Fruit fly (Drosophila melanogaster) whole organism, prepupa: Measurements from ENCODE around the gene Takl2.
A peak's percentile ranks its signal among the peaks of the same experiment; 100 is the strongest.

ENCODE experiments used
- Blimp-1 ChIP-seq: fragments of 200-800 bp; sonication (Bioruptor generic); optimal IDR thresholded peaks from 3 replicates; lab custom pipeline; 2017; ENCODE audit warnings: missing biosample characterization, missing genetic modification characterization, mild to moderate bottlenecking, moderate library complexity, missing genetic modification reagents
- CG10631 ChIP-seq: fragments of 200-800 bp; sonication (Bioruptor generic); optimal IDR thresholded peaks from 2 replicates; lab custom pipeline; 2016; ENCODE audit warnings: missing biosample characterization, missing genetic modification characterization
- CG10669 ChIP-seq: fragments of 200-800 bp; sonication (Bioruptor generic); optimal IDR thresholded peaks from 3 replicates; lab custom pipeline; 2018; ENCODE audit warnings: missing biosample characterization, mild to moderate bottlenecking, missing genetic modification characterization, moderate library complexity
- CG11294 ChIP-seq: fragments of 200-800 bp; sonication (Bioruptor generic); IDR thresholded peaks from 2 replicates; pipeline ENCODE4 v1.3.6; 2022; ENCODE audit warnings: missing biosample characterization, missing genetic modification characterization
- CG11762 ChIP-seq: fragments of 200-800 bp; sonication (Bioruptor generic); optimal IDR thresholded peaks from 3 replicates; lab custom pipeline; 2016; ENCODE audit warnings: missing biosample characterization, missing genetic modification characterization; ENCODE audit not compliant: insufficient read depth
- CG11902 ChIP-seq: fragments of 200-800 bp; sonication (Bioruptor generic); optimal IDR thresholded peaks from 3 replicates; lab custom pipeline; 2016; ENCODE audit warnings: missing biosample characterization, missing genetic modification characterization
- CG15336 ChIP-seq: fragments of 200-800 bp; sonication (Bioruptor generic); IDR thresholded peaks from 2 replicates; pipeline ENCODE4 v1.3.6; 2022; ENCODE audit warnings: missing biosample characterization, missing genetic modification characterization
- CG1621 ChIP-seq: fragments of 200-800 bp; sonication (Bioruptor generic); optimal IDR thresholded peaks from 3 replicates; lab custom pipeline; 2018; ENCODE audit warnings: missing biosample characterization, mild to moderate bottlenecking, missing genetic modification characterization
- CG3032 ChIP-seq: fragments of 200-800 bp; optimal IDR thresholded peaks from 2 replicates; lab custom pipeline; 2019; ENCODE audit warnings: missing biosample characterization, mild to moderate bottlenecking, missing genetic modification characterization, moderate library complexity
- CG31627 ChIP-seq: fragments of 200-800 bp; sonication (Bioruptor generic); optimal IDR thresholded peaks from 3 replicates; lab custom pipeline; 2016; ENCODE audit warnings: missing biosample characterization, missing genetic modification characterization
- CG32006 ChIP-seq: fragments of 200-800 bp; sonication (Bioruptor generic); optimal IDR thresholded peaks from 3 replicates; lab custom pipeline; 2017; ENCODE audit warnings: missing biosample characterization, mild to moderate bottlenecking, missing genetic modification characterization
- CG34406 ChIP-seq: fragments of 200-800 bp; sonication (Bioruptor generic); optimal IDR thresholded peaks from 3 replicates; lab custom pipeline; 2016; ENCODE audit warnings: missing biosample characterization, missing genetic modification characterization
- CG6163 ChIP-seq: fragments of 200-800 bp; sonication (Bioruptor generic); IDR thresholded peaks from 3 replicates; pipeline ENCODE4 v1.3.6; 2022; ENCODE audit warnings: missing biosample characterization, missing genetic modification characterization
- CG6276 ChIP-seq: fragments of 200-800 bp; sonication (Bioruptor generic); optimal IDR thresholded peaks from 2 replicates; lab custom pipeline; 2017; ENCODE audit warnings: missing biosample characterization, mild to moderate bottlenecking, missing genetic modification characterization
- CG6792 ChIP-seq: fragments of 200-800 bp; sonication (Bioruptor generic); optimal IDR thresholded peaks from 3 replicates; lab custom pipeline; 2016; ENCODE audit warnings: missing biosample characterization, missing genetic modification characterization
- CG6808 ChIP-seq: fragments of 200-800 bp; sonication (Bioruptor generic); optimal IDR thresholded peaks from 3 replicates; lab custom pipeline; 2017; ENCODE audit warnings: missing biosample characterization, missing genetic modification characterization, mild to moderate bottlenecking, moderate library complexity, missing genetic modification reagents
- CG6854 ChIP-seq: fragments of 200-800 bp; sonication (Bioruptor generic); optimal IDR thresholded peaks from 2 replicates; lab custom pipeline; 2017; ENCODE audit warnings: missing biosample characterization, mild to moderate bottlenecking, missing genetic modification characterization
- CG8119 ChIP-seq: fragments of 200-800 bp; sonication (Bioruptor generic); IDR thresholded peaks from 3 replicates; pipeline ENCODE4 v1.3.6; 2022; ENCODE audit warnings: missing biosample characterization, missing genetic modification characterization
- CG8319 ChIP-seq: fragments of 200-800 bp; sonication (Bioruptor generic); optimal IDR thresholded peaks from 3 replicates; lab custom pipeline; 2016; ENCODE audit warnings: missing biosample characterization, missing genetic modification characterization
- CG8632 ChIP-seq: fragments of 200-800 bp; sonication (Bioruptor generic); optimal IDR thresholded peaks from 3 replicates; lab custom pipeline; 2016; ENCODE audit warnings: missing biosample characterization, missing genetic modification characterization
- CG9139 ChIP-seq: fragments of 200-800 bp; sonication (Bioruptor generic); optimal IDR thresholded peaks from 3 replicates; lab custom pipeline; 2017; ENCODE audit warnings: missing biosample characterization, mild to moderate bottlenecking, missing genetic modification characterization
- Eip75B ChIP-seq: fragments of 200-800 bp; sonication (Bioruptor generic); optimal IDR thresholded peaks from 3 replicates; lab custom pipeline; 2016; ENCODE audit warnings: missing biosample characterization, missing genetic modification characterization
- Eip78C ChIP-seq: fragments of 200-800 bp; sonication (Bioruptor generic); peaks from one replicate; lab custom pipeline; 2016; ENCODE audit warnings: missing biosample characterization, missing genetic modification characterization
- Eip93F ChIP-seq: fragments of 200-800 bp; sonication (Bioruptor generic); optimal IDR thresholded peaks from 2 replicates; lab custom pipeline; 2016; ENCODE audit warnings: missing biosample characterization, mild to moderate bottlenecking, missing genetic modification characterization
- Ets21C ChIP-seq: fragments of 200-800 bp; sonication (Bioruptor generic); optimal IDR thresholded peaks from 3 replicates; lab custom pipeline; 2016; ENCODE audit warnings: missing biosample characterization, missing genetic modification characterization
- Gug ChIP-seq: fragments of 200-800 bp; sonication (Bioruptor generic); IDR thresholded peaks from 2 replicates; pipeline ENCODE4 v1.3.6; 2022; ENCODE audit warnings: missing biosample characterization, missing genetic modification characterization
- Hr38 ChIP-seq: sonication (Bioruptor generic); optimal IDR thresholded peaks from 2 replicates; lab custom pipeline; 2016; ENCODE audit warnings: missing biosample characterization, missing genetic modification characterization
- Hr39 ChIP-seq: fragments of 200-800 bp; sonication (Bioruptor generic); optimal IDR thresholded peaks from 2 replicates; lab custom pipeline; 2016; ENCODE audit warnings: missing biosample characterization, missing genetic modification characterization
- Hr4 ChIP-seq: fragments of 200-800 bp; sonication (Bioruptor generic); optimal IDR thresholded peaks from 3 replicates; lab custom pipeline; 2016; ENCODE audit warnings: missing biosample characterization, missing genetic modification characterization
- Lpt ChIP-seq: fragments of 200-800 bp; sonication (Bioruptor generic); optimal IDR thresholded peaks from 3 replicates; lab custom pipeline; 2016; ENCODE audit warnings: missing biosample characterization, missing genetic modification characterization
- Met ChIP-seq: fragments of 200-800 bp; sonication (Bioruptor generic); optimal IDR thresholded peaks from 3 replicates; lab custom pipeline; 2016; ENCODE audit warnings: missing biosample characterization, missing genetic modification characterization
- OdsH ChIP-seq: fragments of 200-800 bp; sonication (Bioruptor generic); optimal IDR thresholded peaks from 3 replicates; lab custom pipeline; 2016; ENCODE audit warnings: missing biosample characterization, missing genetic modification characterization
- Smox ChIP-seq: fragments of 200-800 bp; sonication (Bioruptor generic); optimal IDR thresholded peaks from 3 replicates; lab custom pipeline; 2016; ENCODE audit warnings: missing biosample characterization, missing genetic modification characterization
- Sox14 ChIP-seq: fragments of 200-800 bp; sonication (Bioruptor generic); optimal IDR thresholded peaks from 3 replicates; lab custom pipeline; 2016; ENCODE audit warnings: missing biosample characterization, missing genetic modification characterization
- Sox15 ChIP-seq: fragments of 200-800 bp; sonication (Bioruptor generic); optimal IDR thresholded peaks from 3 replicates; lab custom pipeline; 2016; ENCODE audit warnings: missing biosample characterization, missing genetic modification characterization
- acj6 ChIP-seq: fragments of 200-800 bp; sonication (Bioruptor generic); optimal IDR thresholded peaks from 3 replicates; lab custom pipeline; 2016; ENCODE audit warnings: missing biosample characterization, missing genetic modification characterization
- dac ChIP-seq: fragments of 200-800 bp; sonication (Bioruptor generic); optimal IDR thresholded peaks from 2 replicates; lab custom pipeline; 2017; ENCODE audit warnings: missing biosample characterization, mild to moderate bottlenecking, missing genetic modification characterization
- dsx ChIP-seq: fragments of 200-800 bp; optimal IDR thresholded peaks from 3 replicates; lab custom pipeline; 2019; ENCODE audit warnings: missing biosample characterization, mild to moderate bottlenecking, missing genetic modification characterization, moderate library complexity; ENCODE audit not compliant: poor library complexity, severe bottlenecking
- eg ChIP-seq: fragments of 200-800 bp; sonication (Bioruptor generic); IDR thresholded peaks from 3 replicates; pipeline ENCODE4 v1.3.6; 2022; ENCODE audit warnings: missing biosample characterization, missing genetic modification characterization
- esn ChIP-seq: fragments of 200-800 bp; sonication (Bioruptor generic); optimal IDR thresholded peaks from 2 replicates; lab custom pipeline; 2016; ENCODE audit warnings: missing biosample characterization, mild to moderate bottlenecking, missing genetic modification characterization, moderate library complexity
- fd59A ChIP-seq: fragments of 200-800 bp; sonication (Bioruptor generic); optimal IDR thresholded peaks from 2 replicates; lab custom pipeline; 2017; ENCODE audit warnings: missing biosample characterization, mild to moderate bottlenecking, missing genetic modification characterization, missing genetic modification reagents
- fd85E ChIP-seq: fragments of 200-800 bp; sonication (Bioruptor generic); optimal IDR thresholded peaks from 3 replicates; lab custom pipeline; 2016; ENCODE audit warnings: missing biosample characterization, missing genetic modification characterization
- lz ChIP-seq: fragments of 200-800 bp; sonication (Bioruptor generic); optimal IDR thresholded peaks from 3 replicates; lab custom pipeline; 2016; ENCODE audit warnings: missing biosample characterization, missing genetic modification characterization
- net ChIP-seq: fragments of 200-800 bp; sonication (Bioruptor generic); optimal IDR thresholded peaks from 3 replicates; lab custom pipeline; 2016; ENCODE audit warnings: missing biosample characterization, missing genetic modification characterization
- pdm3 ChIP-seq: fragments of 200-800 bp; sonication (Bioruptor generic); optimal IDR thresholded peaks from 3 replicates; lab custom pipeline; 2016; ENCODE audit warnings: missing biosample characterization, missing genetic modification characterization
- salr ChIP-seq, 2 experiments: fragments of 200-800 bp; sonication (Bioruptor generic); optimal IDR thresholded peaks; 3 replicates each; lab custom pipeline; 2016 to 2018; ENCODE audit warnings: missing biosample characterization in 2 of 2, missing genetic modification characterization in 2 of 2, mild to moderate bottlenecking in 1 of 2
- spab ChIP-seq: fragments of 200-800 bp; sonication (Bioruptor generic); optimal IDR thresholded peaks from 2 replicates; lab custom pipeline; 2017; ENCODE audit warnings: missing biosample characterization, mild to moderate bottlenecking, missing genetic modification characterization, missing genetic modification reagents
- ss ChIP-seq, 2 experiments: fragments of 200-800 bp; sonication (Bioruptor generic); optimal IDR thresholded peaks; 2 replicates in 1 of 2; 3 replicates in 1 of 2; lab custom pipeline; 2017 to 2018; ENCODE audit warnings: mild to moderate bottlenecking in 2 of 2, missing biosample characterization in 2 of 2, missing genetic modification characterization in 2 of 2, moderate library complexity in 1 of 2
- svp ChIP-seq: fragments of 200-800 bp; sonication (Bioruptor generic); peaks from one replicate; lab custom pipeline; 2016; ENCODE audit warnings: missing biosample characterization, missing genetic modification characterization
- topi ChIP-seq: fragments of 200-800 bp; sonication (Bioruptor generic); optimal IDR thresholded peaks from 3 replicates; lab custom pipeline; 2016; ENCODE audit warnings: missing biosample characterization, missing genetic modification characterization
- vri ChIP-seq: fragments of 200-800 bp; sonication (Bioruptor generic); optimal IDR thresholded peaks from 3 replicates; lab custom pipeline; 2016; ENCODE audit warnings: missing biosample characterization, mild to moderate bottlenecking, missing genetic modification characterization

The Takl2 gene

dm6 chr3R:22726031-22726770 lies 7.5 kb downstream of the Takl2 start, which contains the start of gene RNF220:
Gene RNF220, minus strand, starts transcription at chr3R:22726414.
- TF ChIP-seq Hr38 (GFP tag; lab: Kevin White, UChicago) (no peak), CG6808 (no peak), CG8119 (GFP tag; lab: Robert Waterston, UW) (peak; percentile 19; the same call in 1 of the 3 replicates), CG8632 (GFP tag; lab: Kevin White, UChicago) (peak; percentile 23), Sox14 (no peak), salr (GFP tag; optimal IDR thresholded peaks at IDR 0.05; lab: Kevin White, UChicago) (peak in 1 of 2 experiments; percentile 51), Smox (GFP tag; lab: Kevin White, UChicago) (no peak), ss (GFP tag; optimal IDR thresholded peaks at IDR 0.05; lab: Kevin White, UChicago) (no peak), dsx (GFP tag; lab: Kevin White, UChicago) (no peak), vri (GFP tag; lab: Kevin White, UChicago) (no peak), CG11902 (GFP tag; lab: Kevin White, UChicago) (no peak), Eip78C (peak; percentile 64), CG6276 (no peak), CG3032 (peak; percentile 15), topi (no peak), lz (no peak), acj6 (GFP tag; lab: Kevin White, UChicago) (peak; percentile 48), Lpt (GFP tag; lab: Kevin White, UChicago) (no peak), fd59A (GFP tag; lab: Kevin White, UChicago) (no peak), CG6854 (GFP tag; lab: Kevin White, UChicago) (no peak), CG34406 (GFP tag; lab: Kevin White, UChicago) (peak; percentile 12), pdm3 (GFP tag; lab: Kevin White, UChicago) (peak; percentile 34), CG6792 (GFP tag; lab: Kevin White, UChicago) (no peak), dac (GFP tag; lab: Kevin White, UChicago) (no peak), Hr4 (GFP tag; lab: Kevin White, UChicago) (peak; percentile 57), Blimp-1 (GFP tag; lab: Kevin White, UChicago) (no peak), spab (no peak), CG10631 (GFP tag; lab: Kevin White, UChicago) (no peak), CG31627 (GFP tag; lab: Kevin White, UChicago) (no peak), CG32006 (peak; percentile 48), CG15336 (0 out of 2 replicates have a peak, but pooled peaks have one; percentile 24), OdsH (GFP tag; lab: Kevin White, UChicago) (peak; percentile 49), Eip93F (GFP tag; lab: Kevin White, UChicago) (no peak), CG1621 (tag; lab: Kevin White, UChicago) (no peak), CG8319 (GFP tag; lab: Kevin White, UChicago) (no peak), esn (GFP tag; lab: Kevin White, UChicago) (peak; percentile 28), CG6163 (GFP tag; lab: Robert Waterston, UW) (no peak), Eip75B (GFP tag; lab: Kevin White, UChicago) (no peak), Ets21C (no peak), net (GFP tag; lab: Kevin White, UChicago) (peak; percentile 50), Sox15 (GFP tag; lab: Kevin White, UChicago) (peak; percentile 37), fd85E (no peak), CG11294 (GFP tag; lab: Robert Waterston, UW) (no peak), svp (GFP tag; lab: Kevin White, UChicago) (peak; percentile 66), CG11762 (GFP tag; lab: Kevin White, UChicago) (peak; percentile 3), CG9139 (GFP tag; lab: Kevin White, UChicago) (no peak), Hr39 (no peak), eg (GFP tag; lab: Robert Waterston, UW) (peak; percentile 67; the same call in 2 of the 3 replicates), CG10669 (GFP tag; lab: Kevin White, UChicago) (peak; percentile 24), Gug (GFP tag; lab: Robert Waterston, UW) (no peak), Met (no peak)
